Worm (Caenorhabditis elegans) whole organism, L1 larva: ENCODE data around the gene C29A12.1.

Experiments
- C04F5.9 ChIP-seq: sonication (generic microtip); optimal IDR thresholded peaks from 2 replicates; lab custom pipeline; 2016; ENCODE audit warnings: missing genetic modification characterization, missing compliant biosample characterization
- C16A3.4 ChIP-seq: fragments of 150-350 bp; optimal IDR thresholded peaks from 2 replicates; lab custom pipeline; 2014; ENCODE audit warnings: missing biosample characterization, missing genetic modification characterization
- aha-1 ChIP-seq: fragments of 150-350 bp; optimal IDR thresholded peaks from 2 replicates; lab custom pipeline; 2014; ENCODE audit warnings: missing biosample characterization, missing genetic modification characterization
- alr-1 ChIP-seq: fragments of 200-800 bp; sonication (Bioruptor generic); optimal IDR thresholded peaks from 2 replicates; lab custom pipeline; 2018; ENCODE audit warnings: borderline replicate concordance, mild to moderate bottlenecking, missing genetic modification characterization, missing compliant biosample characterization
- aly-2 ChIP-seq: fragments of 150-350 bp; optimal IDR thresholded peaks from 2 replicates; lab custom pipeline; 2014; ENCODE audit warnings: missing biosample characterization, missing genetic modification characterization
- ceh-8 ChIP-seq: fragments of 200-800 bp; sonication (Bioruptor generic); optimal IDR thresholded peaks from 2 replicates; lab custom pipeline; 2018; ENCODE audit warnings: mild to moderate bottlenecking, missing genetic modification characterization, moderate library complexity, missing compliant biosample characterization
- ceh-82 ChIP-seq, 3 experiments: fragments of 150-350 bp in 1 of 3; sonication (generic microtip) in 2 of 3; optimal IDR thresholded peaks; 2 replicates each; lab custom pipeline; 2014 to 2017; ENCODE audit warnings: missing biosample characterization in 3 of 3, missing genetic modification characterization in 3 of 3
- ceh-90 ChIP-seq: sonication (generic microtip); optimal IDR thresholded peaks from 2 replicates; lab custom pipeline; 2016; ENCODE audit warnings: missing genetic modification characterization, missing compliant biosample characterization
- dsc-1 ChIP-seq: sonication (generic microtip); optimal IDR thresholded peaks from 2 replicates; lab custom pipeline; 2016; ENCODE audit warnings: mild to moderate bottlenecking, missing genetic modification characterization, missing compliant biosample characterization
- elt-3 ChIP-seq, 6 experiments: fragments of 150-350 bp in 1 of 6; sonication (generic microtip); optimal IDR thresholded peaks; 2 replicates each; lab custom pipeline; 2017 to 2018; ENCODE audit warnings: missing biosample characterization in 6 of 6, missing genetic modification characterization in 6 of 6, inconsistent platforms in 1 of 6
- ets-5 ChIP-seq: fragments of 200-800 bp; sonication (Bioruptor generic); IDR thresholded peaks from 2 replicates; pipeline ENCODE4 v1.3.6; 2022; ENCODE audit warnings: missing genetic modification characterization, missing compliant biosample characterization
- fkh-8 ChIP-seq: sonication (generic microtip); optimal IDR thresholded peaks from 2 replicates; lab custom pipeline; 2016; ENCODE audit warnings: mild to moderate bottlenecking, missing genetic modification characterization, missing compliant biosample characterization
- fos-1 ChIP-seq: fragments of 150-350 bp; optimal IDR thresholded peaks from 2 replicates; lab custom pipeline; 2014; ENCODE audit warnings: missing biosample characterization, missing genetic modification characterization
- hlh-17 ChIP-seq: fragments of 200-800 bp; sonication (Bioruptor generic); optimal IDR thresholded peaks from 2 replicates; lab custom pipeline; 2018; ENCODE audit warnings: missing genetic modification characterization, mild to moderate bottlenecking, missing compliant biosample characterization, moderate library complexity, borderline replicate concordance
- hlh-4 ChIP-seq: sonication (generic microtip); optimal IDR thresholded peaks from 2 replicates; lab custom pipeline; 2016; ENCODE audit warnings: mild to moderate bottlenecking, missing genetic modification characterization, missing compliant biosample characterization
- hpl-2 ChIP-seq: fragments of 150-350 bp; optimal IDR thresholded peaks from 2 replicates; lab custom pipeline; 2014; ENCODE audit warnings: missing biosample characterization, missing genetic modification reagents, missing genetic modification characterization
- isw-1 ChIP-seq: fragments of 200-800 bp; sonication (Bioruptor generic); IDR thresholded peaks from 2 replicates; pipeline ENCODE4 v1.3.6; 2022; ENCODE audit warnings: missing genetic modification characterization, missing compliant biosample characterization
- jun-1 ChIP-seq: fragments of 150-350 bp; optimal IDR thresholded peaks from 2 replicates; lab custom pipeline; 2014; ENCODE audit warnings: missing biosample characterization, missing genetic modification reagents, missing genetic modification characterization
- lin-15B ChIP-seq: fragments of 150-350 bp; sonication (generic microtip); optimal IDR thresholded peaks from 3 replicates; lab custom pipeline; 2014; ENCODE audit warnings: missing biosample characterization, missing genetic modification characterization
- lsy-2 ChIP-seq, 2 experiments: fragments of 150-350 bp; optimal IDR thresholded peaks; 2 replicates each; lab custom pipeline; 2014; ENCODE audit warnings: missing biosample characterization in 2 of 2, missing genetic modification characterization in 2 of 2
- mab-9 ChIP-seq: fragments of 200-800 bp; sonication (Bioruptor generic); IDR thresholded peaks from 2 replicates; pipeline ENCODE4 v1.3.6; 2022; ENCODE audit warnings: missing genetic modification reagents, missing genetic modification characterization, missing compliant biosample characterization
- mef-2 ChIP-seq: fragments of 150-350 bp; optimal IDR thresholded peaks from 2 replicates; lab custom pipeline; 2014; ENCODE audit warnings: missing biosample characterization, missing genetic modification characterization
- mep-1 ChIP-seq: fragments of 150-350 bp; optimal IDR thresholded peaks from 2 replicates; lab custom pipeline; 2014; ENCODE audit warnings: missing biosample characterization, missing genetic modification characterization
- nhr-28 ChIP-seq: fragments of 150-350 bp; optimal IDR thresholded peaks from 2 replicates; lab custom pipeline; 2014; ENCODE audit warnings: missing biosample characterization, missing genetic modification characterization
- nhr-47 ChIP-seq: sonication (generic microtip); optimal IDR thresholded peaks from 2 replicates; lab custom pipeline; 2016; ENCODE audit warnings: mild to moderate bottlenecking, missing genetic modification characterization, moderate library complexity, missing compliant biosample characterization
- nhr-76 ChIP-seq: sonication (generic microtip); optimal IDR thresholded peaks from 2 replicates; lab custom pipeline; 2017; ENCODE audit warnings: missing biosample characterization, missing genetic modification characterization
- pag-3 ChIP-seq: sonication (generic microtip); optimal IDR thresholded peaks from 2 replicates; lab custom pipeline; 2017; ENCODE audit warnings: missing genetic modification characterization, mild to moderate bottlenecking, missing compliant biosample characterization, antibody characterized with exemption, borderline replicate concordance; ENCODE audit not compliant: insufficient read depth
- skn-1 ChIP-seq: fragments of 150-350 bp; optimal IDR thresholded peaks from 2 replicates; lab custom pipeline; 2014; ENCODE audit warnings: missing biosample characterization, missing genetic modification characterization
- snu-23 ChIP-seq: sonication (generic microtip); optimal IDR thresholded peaks from 2 replicates; lab custom pipeline; 2016; ENCODE audit warnings: missing genetic modification characterization, missing compliant biosample characterization
- sox-4 ChIP-seq: sonication (generic microtip); optimal IDR thresholded peaks from 2 replicates; lab custom pipeline; 2016; ENCODE audit warnings: missing genetic modification characterization, missing compliant biosample characterization
- sptf-1 ChIP-seq: fragments of 150-350 bp; optimal IDR thresholded peaks from 2 replicates; lab custom pipeline; 2014; ENCODE audit warnings: missing biosample characterization, missing genetic modification characterization
- swsn-7 ChIP-seq: sonication (generic microtip); optimal IDR thresholded peaks from 2 replicates; lab custom pipeline; 2016; ENCODE audit warnings: missing genetic modification characterization, missing compliant biosample characterization
- tlp-1 ChIP-seq: fragments of 150-350 bp; optimal IDR thresholded peaks from 2 replicates; lab custom pipeline; 2014; ENCODE audit warnings: missing biosample characterization, missing genetic modification characterization
- unc-130 ChIP-seq: fragments of 150-350 bp; optimal IDR thresholded peaks from 2 replicates; lab custom pipeline; 2017; ENCODE audit warnings: missing biosample characterization, missing genetic modification characterization, inconsistent platforms
- unc-98 ChIP-seq: fragments of 200-800 bp; sonication (Bioruptor generic); IDR thresholded peaks from 2 replicates; pipeline ENCODE4 v1.3.6; 2022; ENCODE audit warnings: missing genetic modification characterization, missing compliant biosample characterization
- xbp-1 ChIP-seq: sonication (generic microtip); optimal IDR thresholded peaks from 2 replicates; lab custom pipeline; 2016; ENCODE audit warnings: missing genetic modification characterization, missing compliant biosample characterization
- zag-1 ChIP-seq: fragments of 150-350 bp; optimal IDR thresholded peaks from 2 replicates; lab custom pipeline; 2014; ENCODE audit warnings: missing biosample characterization, missing genetic modification characterization
- zip-4 ChIP-seq: fragments of 200-800 bp; sonication (Bioruptor generic); optimal IDR thresholded peaks from 2 replicates; lab custom pipeline; 2018; ENCODE audit warnings: mild to moderate bottlenecking, missing genetic modification characterization, moderate library complexity, missing compliant biosample characterization
- ztf-11 ChIP-seq, 2 experiments: sonication (generic microtip); optimal IDR thresholded peaks; 2 replicates each; lab custom pipeline; 2016 to 2017; ENCODE audit warnings: missing genetic modification characterization in 2 of 2, missing biosample characterization in 1 of 2, missing compliant biosample characterization in 1 of 2

C29A12.1 gene

ce11 chrV:10807862-10808327, 5.4 kb downstream of the C29A12.1 start, which contains the start of gene plrg-1 (continued):
- TF ChIP-seq aha-1 (tag; lab: Kevin White, UChicago): peak; percentile 25
- TF ChIP-seq lin-15B (tag; lab: Kevin White, UChicago): peak; percentile 87
- peak; percentile 43 for TF ChIP-seq hpl-2 (GFP tag; lab: Kevin White, UChicago)
- peak; percentile 69 to 89 (median 84) for TF ChIP-seq ceh-82 (tag; optimal IDR thresholded peaks at IDR 0.05; lab: Kevin White, UChicago)
- TF ChIP-seq jun-1 (tag; lab: Kevin White, UChicago): peak; percentile 49
- TF ChIP-seq unc-130: peak; percentile 97
- peak; percentile 38 for TF ChIP-seq sox-4 (tag; lab: Kevin White, UChicago)
- peak; percentile 72 for TF ChIP-seq fkh-8 (tag; lab: Kevin White, UChicago)
- TF ChIP-seq pag-3 (tag; lab: Kevin White, UChicago): no peak
- TF ChIP-seq C04F5.9 (tag; lab: Kevin White, UChicago): no peak
- peak; percentile 90 for TF ChIP-seq snu-23 (GFP tag; lab: Kevin White, UChicago)
- TF ChIP-seq ceh-8 (GFP tag; lab: Kevin White, UChicago): peak; percentile 83
- peak; percentile 89 for TF ChIP-seq nhr-47
- TF ChIP-seq nhr-28: no peak
- peak; percentile 77 for TF ChIP-seq mab-9
- no peak for TF ChIP-seq hlh-4
- TF ChIP-seq unc-98 (GFP tag; lab: Robert Waterston, UW): peak; percentile 52; the same call in 1 of the 2 replicates
- peak; percentile 91 for TF ChIP-seq dsc-1 (tag; lab: Kevin White, UChicago)
- TF ChIP-seq swsn-7 (tag; lab: Kevin White, UChicago): peak; percentile 91
- TF ChIP-seq isw-1 (GFP tag; lab: Robert Waterston, UW): peak; percentile 85
- no peak for TF ChIP-seq hlh-17 (GFP tag; lab: Kevin White, UChicago)
- peak; percentile 87 for TF ChIP-seq C16A3.4 (tag; lab: Kevin White, UChicago)
- peak; percentile 91 for TF ChIP-seq mep-1
- TF ChIP-seq ets-5 (GFP tag; lab: Robert Waterston, UW): no peak
- TF ChIP-seq mef-2 (tag; lab: Kevin White, UChicago): no peak
- no peak for TF ChIP-seq sptf-1 (tag; lab: Kevin White, UChicago)
- TF ChIP-seq zag-1 (tag; lab: Kevin White, UChicago): no peak
- peak; percentile 93 for TF ChIP-seq zip-4 (GFP tag; lab: Kevin White, UChicago)
- TF ChIP-seq lsy-2 (tag; optimal IDR thresholded peaks at IDR 0.05; lab: Kevin White, UChicago): peak; percentile 83 to 86
- no peak for TF ChIP-seq nhr-76 (tag; lab: Kevin White, UChicago)
- no peak for TF ChIP-seq tlp-1 (tag; lab: Kevin White, UChicago)
- TF ChIP-seq elt-3 (tag; optimal IDR thresholded peaks at IDR 0.05; lab: Kevin White, UChicago): peak in 3 of 6 experiments; percentile 7 to 68 (median 47)

ce11 chrV:10805934-10806333, 7.4 kb downstream of the C29A12.1 start, which contains the start of gene prp-38:
prp-38 (minus strand) TSS chrV:10806034.
- TF ChIP-seq ztf-11 (tag; optimal IDR thresholded peaks at IDR 0.05; lab: Kevin White, UChicago) (no peak), skn-1 (tag; lab: Kevin White, UChicago) (no peak), sox-4 (tag; lab: Kevin White, UChicago) (no peak), aha-1 (tag; lab: Kevin White, UChicago) (no peak)

- no peak for TF ChIP-seq alr-1 (tag; lab: Kevin White, UChicago)
- no peak for TF ChIP-seq aly-2 (tag; lab: Kevin White, UChicago)
- TF ChIP-seq ceh-90 (tag; lab: Kevin White, UChicago): no peak
- no peak for TF ChIP-seq hpl-2 (GFP tag; lab: Kevin White, UChicago)
- no peak for TF ChIP-seq ceh-82 (tag; optimal IDR thresholded peaks at IDR 0.05; lab: Kevin White, UChicago)
- no peak for TF ChIP-seq elt-3 (tag; optimal IDR thresholded peaks at IDR 0.05; lab: Kevin White, UChicago)
- TF ChIP-seq xbp-1: no peak
- TF ChIP-seq fos-1 (tag; lab: Kevin White, UChicago): no peak
- TF ChIP-seq, all 84 proteins: peak for 0
Observed at ce11 chrV:10804374-10804773, 8.9 kb downstream of the C29A12.1 start, which contains the start of gene secs-1. secs-1 (minus strand) TSS chrV:10804474.
